Worm (Caenorhabditis elegans): ENCODE results near the gene C15H9.5.

ce11 chrX:6090779-6091178 is 2.3 kb upstream of the C15H9.5 start:
- TF ChIP-seq lin-39 (tag; optimal IDR thresholded peaks at IDR 0.05): no peak
- TF ChIP-seq mdl-1 (tag; optimal IDR thresholded peaks at IDR 0.05): no peak
- TF ChIP-seq unc-55 (GFP tag; optimal IDR thresholded peaks at IDR 0.05): no peak
- no peak for TF ChIP-seq mbf-1 (tag; optimal IDR thresholded peaks at IDR 0.05)
- no peak for TF ChIP-seq ztf-11 (tag; optimal IDR thresholded peaks at IDR 0.05)
- TF ChIP-seq R02D3.7 (tag; optimal IDR thresholded peaks at IDR 0.05): no peak
- no peak for TF ChIP-seq ama-1 (optimal IDR thresholded peaks at IDR 0.05)
- TF ChIP-seq ceh-82 (tag; optimal IDR thresholded peaks at IDR 0.05): no peak
